Worm (Caenorhabditis elegans): ENCODE results near the gene C02E7.7.

ce11 chrV:4905953-4906352 lies 12.4 kb downstream of the C02E7.7 start, which contains the start of gene ugt-14:
- TF ChIP-seq dpl-1 (GFP tag; optimal IDR thresholded peaks at IDR 0.05): no peak
- TF ChIP-seq pqm-1 (tag; optimal IDR thresholded peaks at IDR 0.05): no peak
- no peak for TF ChIP-seq ztf-7 (tag; optimal IDR thresholded peaks at IDR 0.05)
- no peak for TF ChIP-seq skn-1 (tag; optimal IDR thresholded peaks at IDR 0.05)
- TF ChIP-seq nhr-11 (tag; optimal IDR thresholded peaks at IDR 0.05): no peak
- TF ChIP-seq ZK546.5 (tag; optimal IDR thresholded peaks at IDR 0.05): no peak
- TF ChIP-seq nhr-28 (tag; optimal IDR thresholded peaks at IDR 0.05): peak; percentile 88
- TF ChIP-seq aly-2 (tag; optimal IDR thresholded peaks at IDR 0.05): no peak
- no peak for TF ChIP-seq pha-4 (GFP tag; IDR thresholded peaks at IDR 0.05)
- no peak for TF ChIP-seq pha-4 (tag; optimal IDR thresholded peaks at IDR 0.05)
- TF ChIP-seq nhr-25 (tag; optimal IDR thresholded peaks at IDR 0.05; ENCODE audit: borderline replicate concordance, insufficient read depth): no peak
- no peak for TF ChIP-seq ama-1 (optimal IDR thresholded peaks at IDR 0.05)
- TF ChIP-seq unc-62 (GFP tag; optimal IDR thresholded peaks at IDR 0.05 in 1 of 2): no peak
- no peak for TF ChIP-seq unc-62 (tag; optimal IDR thresholded peaks at IDR 0.05)
- TF ChIP-seq fkh-10 (GFP tag; optimal IDR thresholded peaks at IDR 0.05): no peak
- TF ChIP-seq zfp-3 (GFP tag; conservative IDR thresholded peaks at IDR 0.05): no peak
